Worm (Caenorhabditis elegans) whole organism, L1 larva: ENCODE measurements around the gene fbxb-106.

Experiments used
- C04F5.9 ChIP-seq: sonication (generic microtip); optimal IDR thresholded peaks from 2 replicates; lab custom pipeline; 2016; ENCODE audit warnings: missing genetic modification characterization, missing compliant biosample characterization
- C16A3.4 ChIP-seq: fragments of 150-350 bp; optimal IDR thresholded peaks from 2 replicates; lab custom pipeline; 2014; ENCODE audit warnings: missing biosample characterization, missing genetic modification characterization
- C34B4.2 ChIP-seq: sonication (generic microtip); optimal IDR thresholded peaks from 2 replicates; lab custom pipeline; 2017; ENCODE audit warnings: mild to moderate bottlenecking, missing genetic modification characterization, missing compliant biosample characterization
- aha-1 ChIP-seq: fragments of 150-350 bp; optimal IDR thresholded peaks from 2 replicates; lab custom pipeline; 2014; ENCODE audit warnings: missing biosample characterization, missing genetic modification characterization
- aly-2 ChIP-seq: fragments of 150-350 bp; optimal IDR thresholded peaks from 2 replicates; lab custom pipeline; 2014; ENCODE audit warnings: missing biosample characterization, missing genetic modification characterization
- ama-1 ChIP-seq: fragments of 150-350 bp; optimal IDR thresholded peaks from 2 replicates; lab custom pipeline; 2014
- blmp-1 ChIP-seq: fragments of 150-350 bp; optimal IDR thresholded peaks from 2 replicates; lab custom pipeline; 2014; ENCODE audit warnings: missing biosample characterization, missing genetic modification characterization
- ceh-88 ChIP-seq: fragments of 200-800 bp; sonication (Bioruptor generic); IDR thresholded peaks from 2 replicates; pipeline ENCODE4 v1.3.6; 2022; ENCODE audit warnings: missing genetic modification characterization, missing compliant biosample characterization
- ces-1 ChIP-seq: fragments of 150-350 bp; optimal IDR thresholded peaks from 2 replicates; lab custom pipeline; 2014; ENCODE audit warnings: missing biosample characterization, missing genetic modification reagents, missing genetic modification characterization
- dpl-1 ChIP-seq, 3 experiments: fragments of 150-350 bp in 2 of 3; sonication (generic microtip) in 1 of 3; optimal IDR thresholded peaks; 2 replicates each; lab custom pipeline; 2014 to 2017; ENCODE audit warnings: missing biosample characterization in 3 of 3, missing genetic modification characterization in 3 of 3, missing genetic modification reagents in 3 of 3
- dsc-1 ChIP-seq: sonication (generic microtip); optimal IDR thresholded peaks from 2 replicates; lab custom pipeline; 2016; ENCODE audit warnings: mild to moderate bottlenecking, missing genetic modification characterization, missing compliant biosample characterization
- efl-1 ChIP-seq, 4 experiments: fragments of 150-350 bp; optimal IDR thresholded peaks in 3 of 4; peaks in 1 of 4; 1 replicate in 1 of 4; 2 replicates in 3 of 4; lab custom pipeline; 2014; ENCODE audit warnings: missing biosample characterization in 2 of 4, missing genetic modification characterization in 2 of 4, missing genetic modification reagents in 2 of 4
- efl-3 ChIP-seq: fragments of 200-800 bp; sonication (Bioruptor generic); optimal IDR thresholded peaks from 2 replicates; lab custom pipeline; 2018; ENCODE audit warnings: mild to moderate bottlenecking, missing genetic modification characterization, missing compliant biosample characterization
- egl-13 ChIP-seq: sonication (generic microtip); optimal IDR thresholded peaks from 2 replicates; lab custom pipeline; 2016; ENCODE audit warnings: missing genotype, missing genetic modification reagents, missing genetic modification characterization, missing compliant biosample characterization
- egl-27 ChIP-seq, 2 experiments: fragments of 150-350 bp in 1 of 2; sonication (generic microtip); optimal IDR thresholded peaks; 3 replicates each; lab custom pipeline; 2017 to 2018; ENCODE audit warnings: missing biosample characterization in 2 of 2, missing genetic modification characterization in 2 of 2, missing genetic modification reagents in 2 of 2
- ets-5 ChIP-seq: fragments of 200-800 bp; sonication (Bioruptor generic); IDR thresholded peaks from 2 replicates; pipeline ENCODE4 v1.3.6; 2022; ENCODE audit warnings: missing genetic modification characterization, missing compliant biosample characterization
- fkh-4 ChIP-seq: sonication (generic microtip); optimal IDR thresholded peaks from 2 replicates; lab custom pipeline; 2016; ENCODE audit warnings: missing compliant biosample characterization, missing genetic modification characterization, borderline replicate concordance
- fos-1 ChIP-seq: fragments of 150-350 bp; optimal IDR thresholded peaks from 2 replicates; lab custom pipeline; 2014; ENCODE audit warnings: missing biosample characterization, missing genetic modification characterization
- grh-1 ChIP-seq: fragments of 200-800 bp; sonication (Bioruptor generic); IDR thresholded peaks from 2 replicates; pipeline ENCODE4 v1.3.6; 2022; ENCODE audit warnings: missing genetic modification reagents, missing genetic modification characterization, missing compliant biosample characterization
- hlh-4 ChIP-seq: sonication (generic microtip); optimal IDR thresholded peaks from 2 replicates; lab custom pipeline; 2016; ENCODE audit warnings: mild to moderate bottlenecking, missing genetic modification characterization, missing compliant biosample characterization
- irx-1 ChIP-seq: sonication (generic microtip); optimal IDR thresholded peaks from 2 replicates; lab custom pipeline; 2016; ENCODE audit warnings: missing genetic modification characterization, missing compliant biosample characterization
- jun-1 ChIP-seq: fragments of 150-350 bp; optimal IDR thresholded peaks from 2 replicates; lab custom pipeline; 2014; ENCODE audit warnings: missing biosample characterization, missing genetic modification reagents, missing genetic modification characterization
- lin-13 ChIP-seq: fragments of 150-350 bp; optimal IDR thresholded peaks from 2 replicates; lab custom pipeline; 2014; ENCODE audit warnings: missing biosample characterization, missing genetic modification reagents, missing genetic modification characterization
- lin-14 ChIP-seq: fragments of 200-800 bp; sonication (Bioruptor generic); optimal IDR thresholded peaks from 2 replicates; lab custom pipeline; 2018; ENCODE audit warnings: mild to moderate bottlenecking, missing genetic modification characterization, moderate library complexity, missing compliant biosample characterization
- lin-15B ChIP-seq: fragments of 150-350 bp; sonication (generic microtip); optimal IDR thresholded peaks from 3 replicates; lab custom pipeline; 2014; ENCODE audit warnings: missing biosample characterization, missing genetic modification characterization
- lin-35 ChIP-seq, 2 experiments: fragments of 150-350 bp; optimal IDR thresholded peaks; 2 replicates each; lab custom pipeline; 2014; ENCODE audit warnings: missing biosample characterization in 2 of 2, missing genetic modification characterization in 2 of 2, missing genetic modification reagents in 2 of 2
- lin-39 ChIP-seq: fragments of 150-350 bp; optimal IDR thresholded peaks from 2 replicates; lab custom pipeline; 2014; ENCODE audit warnings: missing biosample characterization, missing genetic modification reagents, missing genetic modification characterization
- lir-3 ChIP-seq: sonication (generic microtip); optimal IDR thresholded peaks from 2 replicates; lab custom pipeline; 2016; ENCODE audit warnings: mild to moderate bottlenecking, missing genetic modification characterization, moderate library complexity, missing compliant biosample characterization; ENCODE audit not compliant: poor library complexity
- lsy-2 ChIP-seq, 2 experiments: fragments of 150-350 bp; optimal IDR thresholded peaks; 2 replicates each; lab custom pipeline; 2014; ENCODE audit warnings: missing biosample characterization in 2 of 2, missing genetic modification characterization in 2 of 2
- mab-9 ChIP-seq: fragments of 200-800 bp; sonication (Bioruptor generic); IDR thresholded peaks from 2 replicates; pipeline ENCODE4 v1.3.6; 2022; ENCODE audit warnings: missing genetic modification reagents, missing genetic modification characterization, missing compliant biosample characterization
- nhr-11 ChIP-seq: fragments of 150-350 bp; optimal IDR thresholded peaks from 2 replicates; lab custom pipeline; 2014; ENCODE audit warnings: missing biosample characterization, missing genetic modification characterization
- nhr-12 ChIP-seq: sonication (generic microtip); optimal IDR thresholded peaks from 2 replicates; lab custom pipeline; 2017; ENCODE audit warnings: missing biosample characterization, missing genetic modification characterization
- nhr-19 ChIP-seq: fragments of 200-800 bp; sonication (Bioruptor generic); conservative IDR thresholded peaks from 2 replicates; pipeline ENCODE4 v1.3.6; 2022; ENCODE audit warnings: missing genetic modification characterization, missing compliant biosample characterization
- nhr-76 ChIP-seq: sonication (generic microtip); optimal IDR thresholded peaks from 2 replicates; lab custom pipeline; 2017; ENCODE audit warnings: missing biosample characterization, missing genetic modification characterization
- nhr-77 ChIP-seq: fragments of 150-350 bp; optimal IDR thresholded peaks from 2 replicates; lab custom pipeline; 2014; ENCODE audit warnings: missing biosample characterization, missing genetic modification characterization
- nhr-84 ChIP-seq: sonication (generic microtip); optimal IDR thresholded peaks from 2 replicates; lab custom pipeline; 2017; ENCODE audit warnings: missing biosample characterization, missing genetic modification characterization
- pax-3 ChIP-seq: fragments of 200-800 bp; sonication (Bioruptor generic); optimal IDR thresholded peaks from 2 replicates; lab custom pipeline; 2018; ENCODE audit warnings: mild to moderate bottlenecking, missing genetic modification characterization, moderate library complexity, missing compliant biosample characterization
- pqm-1 ChIP-seq: sonication (generic microtip); optimal IDR thresholded peaks from 3 replicates; lab custom pipeline; 2017; ENCODE audit warnings: missing biosample characterization, missing genetic modification characterization
- rnt-1 ChIP-seq: sonication (generic microtip); optimal IDR thresholded peaks from 2 replicates; lab custom pipeline; 2016; ENCODE audit warnings: mild to moderate bottlenecking, missing genetic modification characterization, moderate library complexity, missing compliant biosample characterization
- snpc-4 ChIP-seq: fragments of 150-350 bp; optimal IDR thresholded peaks from 2 replicates; lab custom pipeline; 2014; ENCODE audit warnings: missing biosample characterization, missing genetic modification characterization
- sptf-1 ChIP-seq: fragments of 150-350 bp; optimal IDR thresholded peaks from 2 replicates; lab custom pipeline; 2014; ENCODE audit warnings: missing biosample characterization, missing genetic modification characterization
- tbx-2 ChIP-seq: sonication (generic microtip); optimal IDR thresholded peaks from 2 replicates; lab custom pipeline; 2016; ENCODE audit warnings: missing genetic modification characterization, missing compliant biosample characterization
- unc-130 ChIP-seq: fragments of 150-350 bp; optimal IDR thresholded peaks from 2 replicates; lab custom pipeline; 2017; ENCODE audit warnings: missing biosample characterization, missing genetic modification characterization, inconsistent platforms
- unc-62 ChIP-seq: fragments of 150-350 bp; optimal IDR thresholded peaks from 2 replicates; lab custom pipeline; 2014; ENCODE audit warnings: missing biosample characterization, missing genetic modification reagents, missing genetic modification characterization
- unc-86 ChIP-seq: sonication (generic microtip); optimal IDR thresholded peaks from 2 replicates; lab custom pipeline; 2016; ENCODE audit warnings: missing genetic modification characterization, missing compliant biosample characterization
- xbp-1 ChIP-seq: sonication (generic microtip); optimal IDR thresholded peaks from 2 replicates; lab custom pipeline; 2016; ENCODE audit warnings: missing genetic modification characterization, missing compliant biosample characterization
- ztf-11 ChIP-seq, 2 experiments: sonication (generic microtip); optimal IDR thresholded peaks; 2 replicates each; lab custom pipeline; 2016 to 2017; ENCODE audit warnings: missing genetic modification characterization in 2 of 2, missing biosample characterization in 1 of 2, missing compliant biosample characterization in 1 of 2
- ztf-4 ChIP-seq: fragments of 150-350 bp; optimal IDR thresholded peaks from 2 replicates; lab custom pipeline; 2014; ENCODE audit warnings: missing biosample characterization, missing genetic modification characterization

Gene fbxb-106

ce11 chrII:2796431-2796830 is 34.2 kb downstream of the fbxb-106 start:
- TF ChIP-seq efl-1 (optimal IDR thresholded peaks at IDR 0.05; lab: Kevin White, UChicago): no peak
- peak in 1 of 2 experiments; percentile 87 for TF ChIP-seq efl-1 (GFP tag; optimal IDR thresholded peaks at IDR 0.05 in 1 of 2; lab: Kevin White, UChicago)
- TF ChIP-seq fos-1 (tag; lab: Kevin White, UChicago): no peak

ce11 chrII:2797951-2798350 is 35.7 kb downstream of the fbxb-106 start:
- TF ChIP-seq efl-1 (optimal IDR thresholded peaks at IDR 0.05; lab: Kevin White, UChicago): no peak
- TF ChIP-seq efl-1 (GFP tag; optimal IDR thresholded peaks at IDR 0.05 in 1 of 2; lab: Kevin White, UChicago): peak in 1 of 2 experiments; percentile 63
- TF ChIP-seq efl-3 (GFP tag; lab: Kevin White, UChicago): no peak
- TF ChIP-seq, all 84 proteins: peak for 1

- TF ChIP-seq ztf-11 (tag; optimal IDR thresholded peaks at IDR 0.05; lab: Kevin White, UChicago) (no peak), rnt-1 (peak; percentile 87), ztf-4 (tag; lab: Kevin White, UChicago) (peak; percentile 40), pax-3 (tag; lab: Kevin White, UChicago) (no peak), nhr-11 (peak; percentile 86), unc-130 (tag; lab: Kevin White, UChicago) (peak; percentile 48), lsy-2 (tag; optimal IDR thresholded peaks at IDR 0.05; lab: Kevin White, UChicago) (peak; percentile 69 to 74), egl-27 (tag; optimal IDR thresholded peaks at IDR 0.05; lab: Kevin White, UChicago) (no peak), grh-1 (GFP tag; lab: Robert Waterston, UW) (peak; percentile 71), ets-5 (GFP tag; lab: Robert Waterston, UW) (no peak), lir-3 (tag; lab: Kevin White, UChicago) (no peak), aha-1 (tag; lab: Kevin White, UChicago) (no peak), C34B4.2 (tag; lab: Kevin White, UChicago) (no peak), lin-13 (GFP tag; lab: Kevin White, UChicago) (peak; percentile 26), xbp-1 (tag; lab: Kevin White, UChicago) (peak; percentile 50), mab-9 (GFP tag; lab: Robert Waterston, UW) (no peak), irx-1 (tag; lab: Kevin White, UChicago) (peak; percentile 28), aly-2 (no peak), hlh-4 (tag; lab: Kevin White, UChicago) (no peak), nhr-19 (peak; percentile 85), jun-1 (tag; lab: Kevin White, UChicago) (peak; percentile 73), fkh-4 (tag; lab: Kevin White, UChicago) (no peak), C16A3.4 (peak; percentile 19), lin-15B (no peak), unc-62 (no peak), dsc-1 (no peak), lin-39 (tag; lab: Kevin White, UChicago) (peak; percentile 92), egl-13 (tag; lab: Kevin White, UChicago) (no peak), ceh-88 (GFP tag; lab: Robert Waterston, UW) (no peak), nhr-84 (tag; lab: Kevin White, UChicago) (no peak), pqm-1 (tag; lab: Kevin White, UChicago) (peak; percentile 18), nhr-76 (tag; lab: Kevin White, UChicago) (no peak), tbx-2 (tag; lab: Kevin White, UChicago) (peak; percentile 77), lin-14 (GFP tag; lab: Kevin White, UChicago) (peak; percentile 83), nhr-77 (tag; lab: Kevin White, UChicago) (peak; percentile 27), nhr-12 (tag; lab: Kevin White, UChicago) (no peak), fos-1 (tag; lab: Kevin White, UChicago) (no peak), sptf-1 (tag; lab: Kevin White, UChicago) (no peak), ces-1 (GFP tag; lab: Kevin White, UChicago) (no peak), dpl-1 (GFP tag; optimal IDR thresholded peaks at IDR 0.05; lab: Kevin White, UChicago) (peak; percentile 32 to 58 (median 34)), C04F5.9 (tag; lab: Kevin White, UChicago) (no peak), snpc-4 (tag; lab: Kevin White, UChicago) (no peak), lin-35 (GFP tag; optimal IDR thresholded peaks at IDR 0.05; lab: Kevin White, UChicago) (peak; percentile 6 to 69), ama-1 (lab: Kevin White, UChicago) (peak; percentile 0), unc-86 (tag; lab: Kevin White, UChicago) (no peak), blmp-1 (tag; lab: Kevin White, UChicago) (peak; percentile 69)
Observed at ce11 chrII:2800550-2801233, 38.5 kb downstream of the fbxb-106 start, which contains the start of gene nhr-119. nhr-119 (minus strand) TSS chrII:2800600.
